Fruit fly (Drosophila melanogaster): ENCODE data around the gene m.

Gene m

DNA sequence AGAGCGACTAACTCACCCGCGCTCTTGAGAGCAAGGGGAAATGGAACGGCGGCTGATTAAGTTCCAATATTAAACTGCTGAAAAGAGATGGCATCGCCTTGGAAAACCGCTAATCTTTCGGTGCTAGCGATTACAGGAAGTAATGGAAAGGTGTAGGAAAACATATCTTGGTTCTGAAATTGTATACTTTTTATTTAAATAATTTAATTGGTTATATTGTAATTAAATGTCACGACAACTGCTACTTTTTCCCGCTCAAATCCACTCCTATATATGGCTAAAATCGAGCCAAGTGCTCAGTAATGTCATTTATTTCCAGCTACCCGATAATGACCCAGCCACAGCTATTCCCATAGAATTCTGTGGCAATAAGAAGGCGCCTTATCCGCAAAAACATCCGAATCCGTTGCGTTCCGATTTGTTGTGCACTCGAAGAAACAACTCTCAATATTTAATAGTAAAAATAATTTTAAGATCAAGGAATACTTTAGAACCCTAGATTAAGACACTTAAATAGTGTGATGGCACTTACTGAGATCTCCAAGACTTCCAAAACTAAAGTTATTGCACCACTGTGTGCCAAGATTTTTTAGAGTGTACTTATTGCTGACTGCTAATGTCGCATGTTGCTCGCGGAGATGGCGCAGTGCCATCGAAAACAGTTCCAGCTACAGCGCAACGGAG is 34.3 kb downstream of the m start (continued):
- TF ChIP-seq CG30020 (tag; optimal IDR thresholded peaks at IDR 0.05) (no peak), Hr51 (GFP tag; optimal IDR thresholded peaks at IDR 0.05) (peak; percentile 33 to 85), CG15073 (GFP tag; optimal IDR thresholded peaks at IDR 0.05) (no peak), CG7839 (tag; optimal IDR thresholded peaks at IDR 0.05) (peak; percentile 81), slp2 (GFP tag; optimal IDR thresholded peaks at IDR 0.05) (peak; percentile 44), phol (tag; optimal IDR thresholded peaks at IDR 0.05) (peak; percentile 77), crol (GFP tag; IDR thresholded peaks at IDR 0.05) (0 out of 2 replicates have a peak, but pooled peaks have one; percentile 21), chinmo (GFP tag; IDR thresholded peaks at IDR 0.05; ENCODE audit: partially characterized antibody) (no peak), Atf6 (GFP tag; IDR thresholded peaks at IDR 0.05) (peak; percentile 67), CG33213 (GFP tag; optimal IDR thresholded peaks at IDR 0.05) (peak; percentile 48), p53 (GFP tag; optimal IDR thresholded peaks at IDR 0.05) (no peak), Taf1 (GFP tag; IDR thresholded peaks at IDR 0.05) (0 out of 2 replicates have a peak, but pooled peaks have one; percentile 17), Hmx (GFP tag; optimal IDR thresholded peaks at IDR 0.05) (no peak), pnt (GFP tag; optimal IDR thresholded peaks at IDR 0.05) (peak; percentile 65), pzg (GFP tag; optimal IDR thresholded peaks at IDR 0.05) (no peak), schlank (tag; optimal IDR thresholded peaks at IDR 0.05) (peak; percentile 12), CG4282 (GFP tag; optimal IDR thresholded peaks at IDR 0.05) (no peak), CG13424 (tag; optimal IDR thresholded peaks at IDR 0.05) (peak; percentile 73), CG17568 (GFP tag; optimal IDR thresholded peaks at IDR 0.05) (peak; percentile 47), CG31441 (GFP tag; IDR thresholded peaks at IDR 0.05) (peak; percentile 78), tx (GFP tag; optimal IDR thresholded peaks at IDR 0.05) (peak; percentile 33), twi (tag; optimal IDR thresholded peaks at IDR 0.05) (peak; percentile 22), CG12942 (GFP tag; optimal IDR thresholded peaks at IDR 0.05) (peak; percentile 61), D19B (GFP tag; optimal IDR thresholded peaks at IDR 0.05) (no peak), CG6791 (GFP tag; IDR thresholded peaks at IDR 0.05; ENCODE audit: partially characterized antibody) (no peak), gro (GFP tag; optimal IDR thresholded peaks at IDR 0.05) (no peak), nerfin-1 (tag; optimal IDR thresholded peaks at IDR 0.05) (peak; percentile 39), PHDP (tag; optimal IDR thresholded peaks at IDR 0.05) (peak; percentile 75), CG5953 (GFP tag; IDR thresholded peaks at IDR 0.05) (peak; percentile 65), CG15011 (GFP tag; optimal IDR thresholded peaks at IDR 0.05) (peak; percentile 64), Xrp1 (GFP tag; IDR thresholded peaks at IDR 0.05) (peak; percentile 73), grn (GFP tag; optimal IDR thresholded peaks at IDR 0.05) (no peak), CG13624 (GFP tag; optimal IDR thresholded peaks at IDR 0.05) (peak; percentile 57), CG2875 (GFP tag; optimal IDR thresholded peaks at IDR 0.05) (peak; percentile 44), lmd (GFP tag; IDR thresholded peaks at IDR 0.05) (peak; percentile 74), CG11723 (GFP tag; optimal IDR thresholded peaks at IDR 0.05) (peak; percentile 48), MTF-1 (GFP tag; optimal IDR thresholded peaks at IDR 0.05; ENCODE audit: borderline replicate concordance) (peak; percentile 29), sna (GFP tag; IDR thresholded peaks at IDR 0.05; ENCODE audit: partially characterized antibody) (no peak), fru (optimal IDR thresholded peaks at IDR 0.05) (no peak), CG7745 (tag; optimal IDR thresholded peaks at IDR 0.05) (no peak), odd (GFP tag; optimal IDR thresholded peaks at IDR 0.05) (peak; percentile 54), hkb (optimal IDR thresholded peaks at IDR 0.05) (no peak), hkb (GFP tag; IDR thresholded peaks at IDR 0.05) (peak; percentile 85), CG2129 (GFP tag; IDR thresholded peaks at IDR 0.05; ENCODE audit: partially characterized antibody) (no peak), fd3F (GFP tag; optimal IDR thresholded peaks at IDR 0.05) (peak; percentile 56), CG12769 (tag; optimal IDR thresholded peaks at IDR 0.05) (peak; percentile 60), Atf3 (GFP tag; optimal IDR thresholded peaks at IDR 0.05) (peak; percentile 30), HLHmδ (GFP tag; optimal IDR thresholded peaks at IDR 0.05) (no peak), mld (GFP tag; IDR thresholded peaks at IDR 0.05; ENCODE audit: partially characterized antibody) (no peak), CG16779 (GFP tag; IDR thresholded peaks at IDR 0.05) (no peak)
